Worm (Caenorhabditis elegans): ENCODE results near the gene thn-2.

The thn-2 gene

ce11 chrIV:12361392-12362092 lies 21.4 kb upstream of the thn-2 start, which contains the start of the genes ccr-4 and ZC518.8:
ccr-4 (plus strand) TSS chrIV:12361542.
ZC518.8 (minus strand) TSS chrIV:12361908.
- no peak for TF ChIP-seq cnd-1 (tag; optimal IDR thresholded peaks at IDR 0.05)
- peak; percentile 89 for TF ChIP-seq lsy-2 (tag; optimal IDR thresholded peaks at IDR 0.05)

ce11 chrIV:12364964-12365363 lies 18.0 kb upstream of the thn-2 start:
- TF ChIP-seq sptf-1 (tag; optimal IDR thresholded peaks at IDR 0.05) (peak; percentile 4), lsy-2 (tag; optimal IDR thresholded peaks at IDR 0.05) (no peak)

- no peak for TF ChIP-seq mab-5 (tag; optimal IDR thresholded peaks at IDR 0.05)
- no peak for TF ChIP-seq unc-39 (tag; optimal IDR thresholded peaks at IDR 0.05)
- peak; percentile 94 for TF ChIP-seq elt-1 (tag; optimal IDR thresholded peaks at IDR 0.05; ENCODE audit: borderline replicate concordance, insufficient read depth)
Observed at ce11 chrIV:12366571-12366970, 16.4 kb upstream of the thn-2 start.

- no peak for TF ChIP-seq M03D4.4 (tag; optimal IDR thresholded peaks at IDR 0.05)
Observed at ce11 chrIV:12371340-12371739, 11.6 kb upstream of the thn-2 start.

ce11 chrIV:12371879-12372278 lies 11.1 kb upstream of the thn-2 start, which contains the start of gene wdr-46:
wdr-46 (plus strand) TSS chrIV:12372253.
- TF ChIP-seq nhr-12 (tag; optimal IDR thresholded peaks at IDR 0.05) (no peak), nhr-2 (tag; optimal IDR thresholded peaks at IDR 0.05) (peak; percentile 19), sptf-1 (tag; optimal IDR thresholded peaks at IDR 0.05) (peak; percentile 53), M03D4.4 (tag; optimal IDR thresholded peaks at IDR 0.05) (peak; percentile 10), ceh-83 (GFP tag; optimal IDR thresholded peaks at IDR 0.05) (peak; percentile 42), unc-39 (tag; optimal IDR thresholded peaks at IDR 0.05) (no peak), pha-4 (tag; optimal IDR thresholded peaks at IDR 0.05) (peak; percentile 36), ceh-43 (GFP tag; optimal IDR thresholded peaks at IDR 0.05) (peak; percentile 31), ceh-39 (tag; optimal IDR thresholded peaks at IDR 0.05) (peak; percentile 8), mep-1 (tag; optimal IDR thresholded peaks at IDR 0.05) (peak; percentile 82), ces-1 (GFP tag; optimal IDR thresholded peaks at IDR 0.05) (peak; percentile 86), unc-62 (GFP tag; optimal IDR thresholded peaks at IDR 0.05) (peak; percentile 29), lin-13 (tag; optimal IDR thresholded peaks at IDR 0.05) (peak; percentile 40), sem-2 (GFP tag; optimal IDR thresholded peaks at IDR 0.05) (no peak), nhr-237 (tag; optimal IDR thresholded peaks at IDR 0.05) (peak; percentile 58), cnd-1 (tag; optimal IDR thresholded peaks at IDR 0.05) (peak; percentile 25), lsy-2 (tag; optimal IDR thresholded peaks at IDR 0.05) (peak; percentile 99), drap-1 (GFP tag; optimal IDR thresholded peaks at IDR 0.05) (no peak), hlh-1 (tag; optimal IDR thresholded peaks at IDR 0.05) (no peak), elt-1 (tag; optimal IDR thresholded peaks at IDR 0.05; ENCODE audit: borderline replicate concordance, insufficient read depth) (no peak), mls-2 (tag; optimal IDR thresholded peaks at IDR 0.05) (no peak)

- no peak for TF ChIP-seq ham-2 (GFP tag; optimal IDR thresholded peaks at IDR 0.05)
- TF ChIP-seq ceh-39 (tag; optimal IDR thresholded peaks at IDR 0.05) = peak; percentile 36
- no peak for TF ChIP-seq hlh-1 (tag; optimal IDR thresholded peaks at IDR 0.05)
- TF ChIP-seq cnd-1 (tag; optimal IDR thresholded peaks at IDR 0.05) = no peak
- peak; percentile 80 for TF ChIP-seq nhr-2 (tag; optimal IDR thresholded peaks at IDR 0.05)
- no peak for TF ChIP-seq nhr-12 (tag; optimal IDR thresholded peaks at IDR 0.05)
Observed at ce11 chrIV:12376021-12376420, 6.9 kb upstream of the thn-2 start, which contains the start of gene atz-1. atz-1 (minus strand) TSS chrIV:12376121.

- TF ChIP-seq zip-8 (tag; optimal IDR thresholded peaks at IDR 0.05) (no peak), lin-32 (GFP tag; optimal IDR thresholded peaks at IDR 0.05) (no peak), flh-1 (GFP tag; optimal IDR thresholded peaks at IDR 0.05) (no peak)
Observed at ce11 chrIV:12378919-12379318, 4.1 kb upstream of the thn-2 start.

All from whole organism, mixed stage, embryonic.